Fruit fly (Drosophila melanogaster) whole organism, wandering third instar larva: Measurements from ENCODE around the gene Pdha.

ENCODE experiments used
- CG32264 ChIP-seq: fragments of 200-800 bp; sonication (Bioruptor generic); optimal IDR thresholded peaks from 2 replicates; lab custom pipeline; 2016; ENCODE audit warnings: missing biosample characterization, missing genetic modification characterization
- CG9705 ChIP-seq: fragments of 200-800 bp; sonication (Bioruptor generic); optimal IDR thresholded peaks from 2 replicates; lab custom pipeline; 2018; ENCODE audit warnings: missing biosample characterization, mild to moderate bottlenecking, missing genetic modification characterization
- CrebA ChIP-seq: fragments of 200-800 bp; sonication (Bioruptor generic); optimal IDR thresholded peaks from 2 replicates; lab custom pipeline; 2016; ENCODE audit warnings: missing biosample characterization, mild to moderate bottlenecking, missing genetic modification characterization, borderline replicate concordance
- Dfd ChIP-seq: fragments of >200 bp; optimal IDR thresholded peaks from 2 replicates; lab custom pipeline; 2017; ENCODE audit warnings: missing biosample characterization, missing genetic modification characterization
- Dif ChIP-seq: fragments of 200-275, 200-300 bp; sonication (Bioruptor generic); optimal IDR thresholded peaks from 2 replicates; lab custom pipeline; 2018; ENCODE audit warnings: missing biosample characterization, missing genetic modification characterization; ENCODE audit not compliant: partially characterized antibody
- HLH106 ChIP-seq: fragments of 200-800 bp; optimal IDR thresholded peaks from 3 replicates; lab custom pipeline; 2019; ENCODE audit warnings: missing biosample characterization, mild to moderate bottlenecking, missing genetic modification characterization, moderate library complexity
- Hr78 ChIP-seq: fragments of >200 bp; optimal IDR thresholded peaks from 2 replicates; lab custom pipeline; 2017; ENCODE audit warnings: missing biosample characterization, missing genetic modification characterization
- Hr83 ChIP-seq: fragments of 200-300 bp; sonication (Bioruptor generic); optimal IDR thresholded peaks from 2 replicates; lab custom pipeline; 2016; ENCODE audit warnings: missing biosample characterization, mild to moderate bottlenecking, missing genetic modification characterization, moderate library complexity; ENCODE audit not compliant: poor library complexity, severe bottlenecking
- Jra ChIP-seq: sonication (Bioruptor generic); optimal IDR thresholded peaks from 2 replicates; lab custom pipeline; 2016; ENCODE audit warnings: missing biosample characterization, missing genetic modification characterization
- Mio ChIP-seq: sonication (Bioruptor generic); optimal IDR thresholded peaks from 2 replicates; lab custom pipeline; 2016; ENCODE audit warnings: missing biosample characterization, missing genetic modification characterization
- Myc ChIP-seq: fragments of >200 bp; optimal IDR thresholded peaks from 2 replicates; lab custom pipeline; 2017
- N ChIP-seq: fragments of >200 bp; optimal IDR thresholded peaks from 2 replicates; lab custom pipeline; 2018; ENCODE audit warnings: missing biosample characterization, missing external identifiers, missing genetic modification characterization
- OdsH ChIP-seq: fragments of 200-800 bp; sonication (Bioruptor generic); optimal IDR thresholded peaks from 2 replicates; lab custom pipeline; 2016; ENCODE audit warnings: missing biosample characterization, mild to moderate bottlenecking, missing genetic modification characterization
- Rel ChIP-seq, 2 experiments: fragments of 200-800 bp; sonication (Bioruptor generic) in 1 of 2; optimal IDR thresholded peaks; 2 replicates in 1 of 2; 3 replicates in 1 of 2; lab custom pipeline; 2016 to 2019; ENCODE audit warnings: mild to moderate bottlenecking in 2 of 2, missing biosample characterization in 2 of 2, missing genetic modification characterization in 2 of 2, moderate library complexity in 1 of 2
- dl ChIP-seq, 2 experiments: fragments of 175-275, 200-275 bp in 1 of 2; fragments of 200-275 bp in 1 of 2; sonication (Bioruptor generic); optimal IDR thresholded peaks; lab custom pipeline; 2018; ENCODE audit warnings: mild to moderate bottlenecking in 2 of 2, missing biosample characterization in 2 of 2, missing genetic modification characterization in 2 of 2, moderate library complexity in 2 of 2; ENCODE audit not compliant: partially characterized antibody in 2 of 2, insufficient read depth in 1 of 2
- dmrt93B ChIP-seq: fragments of 200-800 bp; sonication (Bioruptor generic); optimal IDR thresholded peaks from 2 replicates; lab custom pipeline; 2018; ENCODE audit warnings: missing biosample characterization, mild to moderate bottlenecking, missing genetic modification characterization
- ey ChIP-seq: fragments of 200-800 bp; sonication (Bioruptor generic); optimal IDR thresholded peaks from 2 replicates; lab custom pipeline; 2016; ENCODE audit warnings: missing biosample characterization, missing genetic modification characterization
- foxo ChIP-seq, 2 experiments: fragments of 200-800 bp; sonication (Bioruptor generic); optimal IDR thresholded peaks; 2 replicates in 1 of 2; 3 replicates in 1 of 2; lab custom pipeline; 2016 to 2017; ENCODE audit warnings: missing biosample characterization in 2 of 2, missing genetic modification characterization in 2 of 2
- fru ChIP-seq: fragments of 200-800 bp; sonication (Bioruptor generic); optimal IDR thresholded peaks from 3 replicates; lab custom pipeline; 2016; ENCODE audit warnings: missing biosample characterization, mild to moderate bottlenecking, missing genetic modification characterization
- h ChIP-seq: fragments of 200-800 bp; sonication (Bioruptor generic); optimal IDR thresholded peaks from 3 replicates; lab custom pipeline; 2016; ENCODE audit warnings: missing biosample characterization, mild to moderate bottlenecking, missing genetic modification characterization
- jim ChIP-seq: fragments of 175-275, 200-325 bp; sonication (Bioruptor generic); optimal IDR thresholded peaks from 2 replicates; lab custom pipeline; 2016; ENCODE audit warnings: missing biosample characterization, mild to moderate bottlenecking, missing genetic modification characterization
- lola ChIP-seq: fragments of >200 bp; optimal IDR thresholded peaks from 2 replicates; lab custom pipeline; 2017; ENCODE audit warnings: missing biosample characterization, missing genetic modification characterization
- psq ChIP-seq: fragments of 200-800 bp; sonication (Bioruptor generic); optimal IDR thresholded peaks from 3 replicates; lab custom pipeline; 2017; ENCODE audit warnings: missing biosample characterization, mild to moderate bottlenecking, missing genetic modification characterization, moderate library complexity
- rgr ChIP-seq: fragments of 200-800 bp; sonication (Bioruptor generic); optimal IDR thresholded peaks from 3 replicates; lab custom pipeline; 2016; ENCODE audit warnings: missing biosample characterization, mild to moderate bottlenecking, missing genetic modification characterization
- sage ChIP-seq: fragments of 200-800 bp; sonication (Bioruptor generic); optimal IDR thresholded peaks from 2 replicates; lab custom pipeline; 2016; ENCODE audit warnings: missing biosample characterization, mild to moderate bottlenecking, missing genetic modification characterization
- tai ChIP-seq: sonication (Bioruptor generic); optimal IDR thresholded peaks from 2 replicates; lab custom pipeline; 2016; ENCODE audit warnings: missing biosample characterization, missing genetic modification characterization
- usp ChIP-seq: fragments of >200 bp; optimal IDR thresholded peaks from 2 replicates; lab custom pipeline; 2017; ENCODE audit warnings: missing biosample characterization, missing genetic modification characterization

The Pdha gene

dm6 chrX:4699775-4700174, 2.3 kb upstream of the Pdha start:
- TF ChIP-seq psq (GFP tag; lab: Kevin White, UChicago) (no peak), usp (GFP tag; lab: Kevin White, UChicago) (no peak), lola (GFP tag; lab: Kevin White, UChicago) (no peak), fru (GFP tag; lab: Kevin White, UChicago) (peak; percentile 20), Rel (GFP tag; optimal IDR thresholded peaks at IDR 0.05; lab: Kevin White, UChicago) (no peak), Rel (tag; optimal IDR thresholded peaks at IDR 0.05; lab: Kevin White, UChicago) (no peak), OdsH (GFP tag; lab: Kevin White, UChicago) (no peak), ey (GFP tag; lab: Kevin White, UChicago) (no peak), CrebA (no peak), HLH106 (tag; lab: Kevin White, UChicago) (peak; percentile 6), foxo (GFP tag; optimal IDR thresholded peaks at IDR 0.05; lab: Kevin White, UChicago) (peak in 1 of 2 experiments; percentile 23), h (GFP tag; lab: Kevin White, UChicago) (peak; percentile 7), jim (GFP tag; lab: Kevin White, UChicago) (no peak), dl (GFP tag; optimal IDR thresholded peaks at IDR 0.05; lab: Kevin White, UChicago; ENCODE audit: insufficient read depth in 1 of 2, partially characterized antibody in 2 of 2) (no peak)

DNA sequence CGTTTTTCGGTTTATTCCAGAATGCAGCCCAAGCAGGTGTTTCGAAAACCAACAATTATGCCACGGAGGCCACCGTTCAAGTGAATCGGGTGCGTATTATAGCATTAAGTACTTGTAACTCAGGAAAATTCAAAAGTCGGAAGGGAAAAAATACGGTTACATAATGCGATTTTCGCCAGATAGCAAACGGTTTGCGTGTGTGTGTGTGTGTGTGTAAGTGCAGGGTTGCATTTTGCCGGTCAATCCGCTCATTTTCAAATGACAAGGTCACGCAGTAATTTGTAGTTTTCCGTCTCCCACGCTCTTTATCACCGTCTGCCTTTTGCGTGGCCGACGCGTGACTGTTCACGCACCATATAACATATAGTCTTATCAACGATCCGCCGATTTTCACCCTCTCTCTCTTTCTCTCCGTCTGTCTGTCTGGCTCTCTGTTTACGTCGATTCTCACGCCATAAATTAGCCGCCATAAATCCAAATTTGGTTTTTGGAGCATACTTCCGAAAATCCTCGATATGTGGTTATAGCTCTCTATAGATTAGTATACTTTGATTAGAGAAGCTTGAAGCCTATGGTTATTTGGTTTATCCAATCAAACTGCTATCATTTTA, 825 bp downstream of the Pdha start:
- TF ChIP-seq CG9705 (GFP tag; lab: Kevin White, UChicago) = no peak
- no peak for TF ChIP-seq Hr78 (GFP tag; lab: Kevin White, UChicago)
- TF ChIP-seq CG32264 (GFP tag; lab: Kevin White, UChicago) = no peak
- TF ChIP-seq psq (GFP tag; lab: Kevin White, UChicago) = peak; percentile 24
- no peak for TF ChIP-seq Myc (lab: Kevin White, UChicago)

DNA sequence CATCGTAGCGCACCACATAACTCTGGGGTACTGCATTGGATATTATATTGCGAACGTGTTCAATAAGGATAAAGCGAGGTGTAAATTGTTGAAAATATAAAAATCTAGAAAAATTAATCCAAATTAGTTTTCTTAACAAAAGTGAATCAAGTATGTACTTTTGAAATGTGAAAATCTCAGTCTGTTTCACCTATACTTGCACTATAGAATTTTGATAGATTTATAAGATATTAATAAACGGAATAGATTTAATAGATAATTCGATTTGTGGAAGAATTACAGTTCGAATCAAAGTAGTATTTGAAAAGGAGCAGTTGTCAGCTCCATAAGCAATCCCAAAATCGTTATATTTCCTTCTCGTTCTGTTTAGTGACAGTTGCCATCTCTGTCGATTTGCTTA, 2.9 kb downstream of the Pdha start, which contains the start of gene CG7024:
TSS of gene CG7024 (plus strand) at position 301 of the 400 bp plus-strand sequence.
- TF ChIP-seq Rel (GFP tag; optimal IDR thresholded peaks at IDR 0.05; lab: Kevin White, UChicago) (no peak), Rel (tag; optimal IDR thresholded peaks at IDR 0.05; lab: Kevin White, UChicago) (no peak), Jra (GFP tag; lab: Kevin White, UChicago) (no peak), tai (GFP tag; lab: Kevin White, UChicago) (no peak), Dfd (GFP tag; lab: Kevin White, UChicago) (no peak), OdsH (GFP tag; lab: Kevin White, UChicago) (no peak), usp (GFP tag; lab: Kevin White, UChicago) (no peak), fru (GFP tag; lab: Kevin White, UChicago) (no peak), dmrt93B (GFP tag; lab: Kevin White, UChicago) (no peak), Myc (lab: Kevin White, UChicago) (no peak), Dif (GFP tag; lab: Kevin White, UChicago) (no peak), dl (GFP tag; optimal IDR thresholded peaks at IDR 0.05; lab: Kevin White, UChicago; ENCODE audit: insufficient read depth in 1 of 2, partially characterized antibody in 2 of 2) (no peak), CG9705 (GFP tag; lab: Kevin White, UChicago) (no peak), ey (GFP tag; lab: Kevin White, UChicago) (no peak), sage (no peak), CrebA (no peak), Hr83 (no peak), rgr (GFP tag; lab: Kevin White, UChicago) (no peak), lola (GFP tag; lab: Kevin White, UChicago) (no peak), Mio (no peak), N (GFP tag; lab: Kevin White, UChicago) (no peak)

dm6 chrX:4707237-4708066, 5.4 kb downstream of the Pdha start, which contains the start of gene Proc-R:
Proc-R (plus strand) TSS chrX:4707916.
- TF ChIP-seq Dif (GFP tag; lab: Kevin White, UChicago) = no peak
- TF ChIP-seq Rel (GFP tag; optimal IDR thresholded peaks at IDR 0.05; lab: Kevin White, UChicago) = no peak
- TF ChIP-seq Rel (tag; optimal IDR thresholded peaks at IDR 0.05; lab: Kevin White, UChicago) = peak; percentile 21
- TF ChIP-seq, all 38 proteins: peak for 1
